Worm (Caenorhabditis elegans) whole organism, L2 larva: ENCODE data around the gene ZK1240.9.

Source experiments
- snpc-4 ChIP-seq: fragments of 150-350 bp; optimal IDR thresholded peaks from 2 replicates; lab custom pipeline; 2014; ENCODE audit warnings: missing biosample characterization, missing genetic modification characterization
- unc-39 ChIP-seq: fragments of 150-350 bp; optimal IDR thresholded peaks from 2 replicates; lab custom pipeline; 2014; ENCODE audit warnings: missing biosample characterization, missing genetic modification characterization

- TF ChIP-seq snpc-4, result no peak
- TF ChIP-seq unc-39 (tag; lab: Kevin White, UChicago), result no peak
Measured at ce11 chrII:2289441-2289840, 28.5 kb upstream of the ZK1240.9 start.
